Worm (Caenorhabditis elegans) whole organism, L3 larva: ENCODE results near the gene D2024.1.
"Not testable (repeated sequence)": the region's sequence is repeated elsewhere in the genome, so short reads cannot be mapped to it uniquely, and the experiment has no call there.

ENCODE experiments used
- fkh-10 ChIP-seq: sonication (generic microtip); optimal IDR thresholded peaks from 2 replicates; lab custom pipeline; 2017; ENCODE audit warnings: missing biosample characterization, missing genetic modification reagents, missing genetic modification characterization
- nhr-25 ChIP-seq: sonication (generic microtip); optimal IDR thresholded peaks from 2 replicates; lab custom pipeline; 2017; ENCODE audit warnings: missing biosample characterization, missing genetic modification characterization

DNA sequence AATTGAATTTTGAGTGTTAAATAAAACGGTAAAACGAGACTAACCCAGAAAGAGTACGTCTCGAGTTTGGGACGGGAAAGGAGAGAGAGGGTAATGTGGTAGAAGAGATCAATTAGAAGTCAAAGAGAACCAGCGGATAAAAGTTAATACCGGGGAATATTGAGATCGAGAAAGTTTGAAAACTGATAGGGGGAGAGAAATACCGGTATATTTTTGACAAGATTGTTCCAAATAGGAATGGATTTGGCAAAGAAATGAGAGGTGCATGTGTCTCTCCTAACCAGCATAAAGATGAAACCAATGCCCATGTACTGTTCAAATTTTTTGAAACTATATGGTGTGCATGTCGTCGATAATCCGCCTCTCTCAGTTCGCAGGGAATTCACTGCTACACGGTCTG is 7.3 kb downstream of the D2024.1 start, which contains the start of gene C06E4.5:
- not testable (repeated sequence) for TF ChIP-seq fkh-10 (GFP tag; lab: Kevin White, UChicago); nhr-25 (tag; lab: Kevin White, UChicago)
